Worm (Caenorhabditis elegans): ENCODE measurements around the gene W06D11.1.

W06D11.1 gene

ce11 chrX:12320737-12321136 lies 26.4 kb downstream of the W06D11.1 start, which contains the start of gene ceh-40:
Gene ceh-40, minus strand, starts transcription at chrX:12320777.
- TF ChIP-seq lin-39 (tag; optimal IDR thresholded peaks at IDR 0.05), result no peak
- TF ChIP-seq nhr-12 (tag; optimal IDR thresholded peaks at IDR 0.05), result no peak
- no peak for TF ChIP-seq nhr-25 (tag; optimal IDR thresholded peaks at IDR 0.05)

ce11 chrX:12321357-12321756 lies 27.0 kb downstream of the W06D11.1 start, which contains the start of gene F17A2.13:
Gene F17A2.13, plus strand, starts transcription at chrX:12321657.
- no peak for TF ChIP-seq nhr-6 (tag; optimal IDR thresholded peaks at IDR 0.05)
- no peak for TF ChIP-seq nhr-10 (tag; optimal IDR thresholded peaks at IDR 0.05)
- TF ChIP-seq mdl-1 (tag; optimal IDR thresholded peaks at IDR 0.05), result no peak
- no peak for TF ChIP-seq gmeb-1 (tag; optimal IDR thresholded peaks at IDR 0.05)
- TF ChIP-seq ztf-4 (tag; optimal IDR thresholded peaks at IDR 0.05), result no peak

ce11 chrX:12323439-12323838 lies 29.1 kb downstream of the W06D11.1 start, which contains the start of gene srd-40:
Gene srd-40, plus strand, starts transcription at chrX:12323739.
- TF ChIP-seq sma-3 (GFP tag; optimal IDR thresholded peaks at IDR 0.05) (no peak), peb-1 (tag; optimal IDR thresholded peaks at IDR 0.05) (no peak), nhr-11 (tag; optimal IDR thresholded peaks at IDR 0.05) (no peak), elt-3 (tag; optimal IDR thresholded peaks at IDR 0.05) (no peak), snpc-4 (tag; optimal IDR thresholded peaks at IDR 0.05) (no peak), crh-2 (tag; optimal IDR thresholded peaks at IDR 0.05) (no peak), nhr-129 (tag; optimal IDR thresholded peaks at IDR 0.05) (no peak), dmd-4 (tag; optimal IDR thresholded peaks at IDR 0.05) (no peak), aly-2 (tag; optimal IDR thresholded peaks at IDR 0.05) (no peak), C34F6.9 (tag; optimal IDR thresholded peaks at IDR 0.05) (no peak), alr-1 (tag; optimal IDR thresholded peaks at IDR 0.05) (no peak), elt-1 (tag; optimal IDR thresholded peaks at IDR 0.05) (no peak), ama-1 (optimal IDR thresholded peaks at IDR 0.05) (no peak), sem-4 (tag; optimal IDR thresholded peaks at IDR 0.05) (no peak), mbf-1 (tag; optimal IDR thresholded peaks at IDR 0.05) (no peak), sma-9 (GFP tag; optimal IDR thresholded peaks at IDR 0.05) (no peak), sma-9 (tag; optimal IDR thresholded peaks at IDR 0.05) (no peak), fos-1 (tag; optimal IDR thresholded peaks at IDR 0.05) (no peak), zag-1 (tag; optimal IDR thresholded peaks at IDR 0.05) (no peak), ceh-82 (tag; optimal IDR thresholded peaks at IDR 0.05) (no peak)

- no peak for TF ChIP-seq snpc-4 (tag; optimal IDR thresholded peaks at IDR 0.05)
- no peak for TF ChIP-seq alr-1 (tag; optimal IDR thresholded peaks at IDR 0.05)
- no peak for TF ChIP-seq nhr-12 (tag; optimal IDR thresholded peaks at IDR 0.05)
- TF ChIP-seq blmp-1 (tag; optimal IDR thresholded peaks at IDR 0.05; ENCODE audit: insufficient read depth), result no peak
- TF ChIP-seq lin-13 (GFP tag; optimal IDR thresholded peaks at IDR 0.05), result no peak
- TF ChIP-seq R02D3.7 (tag; optimal IDR thresholded peaks at IDR 0.05), result no peak
- no peak for TF ChIP-seq sma-3 (GFP tag; optimal IDR thresholded peaks at IDR 0.05)
- TF ChIP-seq elt-3 (tag; optimal IDR thresholded peaks at IDR 0.05), result no peak
- TF ChIP-seq gmeb-1 (tag; optimal IDR thresholded peaks at IDR 0.05), result no peak
- no peak for TF ChIP-seq ceh-16 (tag; optimal IDR thresholded peaks at IDR 0.05)
- no peak for TF ChIP-seq ztf-4 (tag; optimal IDR thresholded peaks at IDR 0.05)
- no peak for TF ChIP-seq mbf-1 (tag; optimal IDR thresholded peaks at IDR 0.05)
- TF ChIP-seq ama-1 (optimal IDR thresholded peaks at IDR 0.05), result no peak
- TF ChIP-seq nhr-21 (tag; optimal IDR thresholded peaks at IDR 0.05), result no peak
- no peak for TF ChIP-seq ZK546.5 (tag; optimal IDR thresholded peaks at IDR 0.05)
- TF ChIP-seq skn-1 (tag; optimal IDR thresholded peaks at IDR 0.05), result no peak
- no peak for TF ChIP-seq unc-39 (tag; optimal IDR thresholded peaks at IDR 0.05)
- TF ChIP-seq lin-11 (tag; optimal IDR thresholded peaks at IDR 0.05), result no peak
These were observed 32.1 kb downstream of the W06D11.1 start, which contains the start of gene srd-41 for ce11 chrX:12326424-12326823. Gene srd-41, plus strand, starts transcription at chrX:12326724.

ce11 chrX:12328676-12329075 lies 34.3 kb downstream of the W06D11.1 start, which contains the start of gene srd-45:
Gene srd-45, plus strand, starts transcription at chrX:12328976.
- no peak for TF ChIP-seq sma-9 (GFP tag; optimal IDR thresholded peaks at IDR 0.05)
- no peak for TF ChIP-seq sma-9 (tag; optimal IDR thresholded peaks at IDR 0.05)
- no peak for TF ChIP-seq unc-55 (GFP tag; optimal IDR thresholded peaks at IDR 0.05)
- TF ChIP-seq lin-11 (tag; optimal IDR thresholded peaks at IDR 0.05), result no peak
- TF ChIP-seq Y55F3AM.14 (GFP tag; optimal IDR thresholded peaks at IDR 0.05), result no peak

Measured in whole organism, L2 larva.